Worm (Caenorhabditis elegans) whole organism, L4 larva: ENCODE data around the gene sre-51.

Source experiments
- ZK337.2 ChIP-seq: fragments of 200-800 bp; sonication (Bioruptor generic); IDR thresholded peaks from 2 replicates; pipeline ENCODE4 v1.3.6; 2022; ENCODE audit warnings: missing genetic modification reagents, missing genetic modification characterization, missing compliant biosample characterization
- ceh-62 ChIP-seq: sonication (generic microtip); optimal IDR thresholded peaks from 2 replicates; lab custom pipeline; 2017; ENCODE audit warnings: missing biosample characterization, missing genetic modification characterization
- dmd-9 ChIP-seq: fragments of 200-800 bp; sonication (Bioruptor generic); IDR thresholded peaks from 2 replicates; pipeline ENCODE4 v1.3.6; 2022; ENCODE audit warnings: missing genetic modification reagents, missing genetic modification characterization, missing compliant biosample characterization
- fos-1 ChIP-seq: fragments of 150-350 bp; optimal IDR thresholded peaks from 2 replicates; lab custom pipeline; 2014; ENCODE audit warnings: missing biosample characterization, missing genetic modification characterization
- madf-5 ChIP-seq, 2 experiments: fragments of 200-800 bp; sonication (Bioruptor generic); IDR thresholded peaks; 2 replicates each; pipeline ENCODE4 v1.3.6; 2022; ENCODE audit warnings: missing compliant biosample characterization in 2 of 2, missing genetic modification characterization in 2 of 2
- nhr-25 ChIP-seq: sonication (generic microtip); optimal IDR thresholded peaks from 2 replicates; lab custom pipeline; 2017; ENCODE audit warnings: missing genetic modification characterization, mild to moderate bottlenecking, missing compliant biosample characterization, antibody characterized with exemption, moderate library complexity, borderline replicate concordance; ENCODE audit not compliant: insufficient read depth
- nhr-28 ChIP-seq: fragments of 150-350 bp; optimal IDR thresholded peaks from 2 replicates; lab custom pipeline; 2014; ENCODE audit warnings: missing biosample characterization, missing genetic modification characterization
- nhr-76 ChIP-seq: fragments of 150-350 bp; optimal IDR thresholded peaks from 2 replicates; lab custom pipeline; 2014; ENCODE audit warnings: missing biosample characterization, missing genetic modification characterization
- nhr-77 ChIP-seq: fragments of 150-350 bp; optimal IDR thresholded peaks from 2 replicates; lab custom pipeline; 2014; ENCODE audit warnings: missing biosample characterization, missing genetic modification characterization
- skn-1 ChIP-seq: fragments of 150-350 bp; optimal IDR thresholded peaks from 2 replicates; lab custom pipeline; 2014; ENCODE audit warnings: missing biosample characterization, missing genetic modification characterization
- tag-97 ChIP-seq: fragments of 200-800 bp; sonication (Bioruptor generic); IDR thresholded peaks from 2 replicates; pipeline ENCODE4 v1.3.6; 2022; ENCODE audit warnings: missing genetic modification characterization, missing compliant biosample characterization
- unc-39 ChIP-seq: sonication (generic microtip); optimal IDR thresholded peaks from 2 replicates; lab custom pipeline; 2017; ENCODE audit warnings: missing biosample characterization, missing genetic modification characterization

DNA sequence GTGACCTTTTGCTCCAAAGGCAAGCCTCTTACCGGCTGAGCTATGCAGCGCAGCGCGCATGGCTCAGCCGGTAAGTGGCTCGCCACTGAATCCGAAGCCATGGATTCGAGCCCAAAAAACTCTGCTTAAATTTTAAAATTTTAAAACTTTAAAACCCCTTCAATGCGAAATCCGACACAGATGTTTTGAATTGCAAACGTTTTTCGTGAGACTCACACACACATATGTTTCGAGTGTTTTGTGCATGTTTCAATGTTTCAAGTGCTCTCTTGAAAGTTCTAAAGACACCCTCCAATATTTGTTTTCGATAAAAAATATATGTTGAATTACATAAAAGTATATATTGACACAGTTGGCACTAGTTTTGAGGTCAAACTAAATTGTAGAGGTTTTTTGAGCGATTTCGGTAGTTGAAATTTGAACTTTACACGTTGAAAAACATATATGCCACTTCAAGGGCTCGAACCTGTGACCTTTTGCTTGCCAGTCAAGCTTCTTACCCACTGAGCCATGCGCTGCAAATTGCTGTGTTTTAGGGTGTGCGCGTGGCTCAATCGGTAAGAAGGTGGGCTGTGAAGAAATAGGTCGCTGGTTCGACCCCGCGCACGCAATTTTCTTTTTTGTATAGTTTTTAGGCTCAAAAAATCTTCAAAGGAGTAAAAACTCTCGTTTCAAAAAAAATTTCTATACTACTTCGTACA, 34.8 kb downstream of the sre-51 start:
- TF ChIP-seq nhr-77 (no peak), nhr-25 (tag; lab: Kevin White, UChicago) (no peak), fos-1 (tag; lab: Kevin White, UChicago) (no peak), nhr-76 (tag; lab: Kevin White, UChicago) (no peak), ceh-62 (no peak), dmd-9 (no peak), skn-1 (tag; lab: Kevin White, UChicago) (no peak), nhr-28 (no peak), ZK337.2 (GFP tag; lab: Robert Waterston, UW) (no peak), madf-5 (GFP tag; IDR thresholded peaks at IDR 0.05; lab: Robert Waterston, UW) (no peak), unc-39 (tag; lab: Kevin White, UChicago) (no peak), tag-97 (GFP tag; lab: Robert Waterston, UW) (no peak)
